Worm (Caenorhabditis elegans) whole organism, L4/young adult: Measurements from ENCODE around the gene fbxa-39.

Experiments
- W03F9.2 ChIP-seq: fragments of 150-350 bp; optimal IDR thresholded peaks from 2 replicates; lab custom pipeline; 2014; ENCODE audit warnings: missing biosample characterization, missing genetic modification characterization
- dao-5 ChIP-seq: sonication (generic microtip); optimal IDR thresholded peaks from 2 replicates; lab custom pipeline; 2016; ENCODE audit warnings: missing genotype, missing genetic modification characterization, moderate library complexity, missing compliant biosample characterization
- him-1 ChIP-seq: sonication (generic microtip); optimal IDR thresholded peaks from 2 replicates; lab custom pipeline; 2016; ENCODE audit warnings: missing genotype, missing genetic modification reagents, missing genetic modification characterization, missing compliant biosample characterization

- TF ChIP-seq dao-5 (tag; lab: Kevin White, UChicago) (no peak), W03F9.2 (tag; lab: Kevin White, UChicago) (no peak), him-1 (no peak)
These were observed 48.9 kb upstream of the fbxa-39 start, which contains the start of gene srd-65 for ce11 chrIII:2223932-2224331.
